Worm (Caenorhabditis elegans) whole organism, early embryonic: ENCODE data around the gene frpr-17.

ENCODE experiments used
- B0310.2 ChIP-seq: sonication (generic microtip); optimal IDR thresholded peaks from 2 replicates; lab custom pipeline; 2016; ENCODE audit warnings: mild to moderate bottlenecking, missing genetic modification characterization, missing compliant biosample characterization
- F13C5.2 ChIP-seq: sonication (generic microtip); optimal IDR thresholded peaks from 2 replicates; lab custom pipeline; 2017; ENCODE audit warnings: mild to moderate bottlenecking, missing genetic modification characterization, inconsistent platforms, missing compliant biosample characterization
- aly-1 ChIP-seq: sonication (generic microtip); optimal IDR thresholded peaks from 2 replicates; lab custom pipeline; 2016; ENCODE audit warnings: missing genetic modification characterization, missing compliant biosample characterization
- ama-1 ChIP-seq: fragments of 150-350 bp; optimal IDR thresholded peaks from 2 replicates; lab custom pipeline; 2014
- ceh-13 ChIP-seq: fragments of 200-800 bp; sonication (Bioruptor generic); optimal IDR thresholded peaks from 2 replicates; lab custom pipeline; 2018; ENCODE audit warnings: mild to moderate bottlenecking, missing genetic modification characterization, missing compliant biosample characterization
- ceh-36 ChIP-seq: sonication (generic microtip); optimal IDR thresholded peaks from 2 replicates; lab custom pipeline; 2016; ENCODE audit warnings: missing genetic modification characterization, inconsistent platforms, missing compliant biosample characterization
- ets-7 ChIP-seq: sonication (generic microtip); optimal IDR thresholded peaks from 2 replicates; lab custom pipeline; 2016; ENCODE audit warnings: missing genotype, missing genetic modification characterization, missing compliant biosample characterization
- flt-1 ChIP-seq: fragments of 200-800 bp; sonication (Bioruptor generic); IDR thresholded peaks from 2 replicates; pipeline ENCODE4 v1.3.6; 2022; ENCODE audit warnings: missing genetic modification characterization, missing compliant biosample characterization
- hmbx-1 ChIP-seq: sonication (generic microtip); optimal IDR thresholded peaks from 2 replicates; lab custom pipeline; 2016; ENCODE audit warnings: mild to moderate bottlenecking, missing genetic modification characterization, missing compliant biosample characterization
- hmg-4 ChIP-seq: fragments of 200-800 bp; sonication (Bioruptor generic); optimal IDR thresholded peaks from 2 replicates; lab custom pipeline; 2018; ENCODE audit warnings: mild to moderate bottlenecking, missing genetic modification characterization, missing compliant biosample characterization
- hnd-1 ChIP-seq: sonication (generic microtip); optimal IDR thresholded peaks from 2 replicates; lab custom pipeline; 2016; ENCODE audit warnings: missing genetic modification characterization, missing compliant biosample characterization
- pes-1 ChIP-seq: fragments of 200-800 bp; sonication (Bioruptor generic); IDR thresholded peaks from 2 replicates; pipeline ENCODE4 v1.3.6; 2022; ENCODE audit warnings: missing genetic modification reagents, missing genetic modification characterization, missing compliant biosample characterization
- scrt-1 ChIP-seq: fragments of 200-800 bp; sonication (Bioruptor generic); IDR thresholded peaks from 2 replicates; pipeline ENCODE4 v1.3.6; 2022; ENCODE audit warnings: missing genetic modification characterization, missing compliant biosample characterization
- sea-1 ChIP-seq: fragments of 200-800 bp; sonication (Bioruptor generic); conservative IDR thresholded peaks from 2 replicates; pipeline ENCODE4 v1.3.6; 2022; ENCODE audit warnings: missing genetic modification characterization, missing compliant biosample characterization
- tbx-11 ChIP-seq: fragments of 200-800 bp; sonication (Bioruptor generic); IDR thresholded peaks from 2 replicates; pipeline ENCODE4 v1.3.6; 2022; ENCODE audit warnings: missing genetic modification characterization, missing compliant biosample characterization
- tbx-37 ChIP-seq: fragments of 200-800 bp; sonication (Bioruptor generic); conservative IDR thresholded peaks from 2 replicates; pipeline ENCODE4 v1.3.6; 2022; ENCODE audit warnings: missing genetic modification reagents, missing genetic modification characterization, missing compliant biosample characterization
- tra-4 ChIP-seq: sonication (generic microtip); optimal IDR thresholded peaks from 2 replicates; lab custom pipeline; 2017; ENCODE audit warnings: missing genetic modification characterization, missing compliant biosample characterization

frpr-17 gene

ce11 chrX:14382951-14383350 lies 23.0 kb upstream of the frpr-17 start, which contains the start of gene Y60A9.3:
Gene Y60A9.3, plus strand, starts transcription at chrX:14383251.
- no peak for TF ChIP-seq scrt-1
- no peak for TF ChIP-seq ceh-13
- TF ChIP-seq sea-1 (GFP tag; lab: Robert Waterston, UW) = no peak
- no peak for TF ChIP-seq tra-4 (tag; lab: Kevin White, UChicago)
- no peak for TF ChIP-seq tbx-11 (GFP tag; lab: Robert Waterston, UW)
- TF ChIP-seq pes-1 = no peak
- TF ChIP-seq hmg-4 = no peak
- no peak for TF ChIP-seq hnd-1
- no peak for TF ChIP-seq ceh-36 (tag; lab: Kevin White, UChicago)
- TF ChIP-seq B0310.2 (tag; lab: Kevin White, UChicago) = no peak
- TF ChIP-seq ama-1 (lab: Kevin White, UChicago) = no peak
- no peak for TF ChIP-seq F13C5.2 (tag; lab: Kevin White, UChicago)
- TF ChIP-seq aly-1 (tag; lab: Kevin White, UChicago) = no peak
- TF ChIP-seq flt-1 (GFP tag; lab: Robert Waterston, UW) = no peak
- no peak for TF ChIP-seq hmbx-1 (tag; lab: Kevin White, UChicago)
- TF ChIP-seq tbx-37 (GFP tag; lab: Robert Waterston, UW) = no peak
- TF ChIP-seq ets-7 (tag; lab: Kevin White, UChicago) = no peak

ce11 chrX:14386670-14387069 lies 19.2 kb upstream of the frpr-17 start:
- TF ChIP-seq tbx-37 (GFP tag; lab: Robert Waterston, UW) = peak; percentile 42; the same call in 1 of the 2 replicates

ce11 chrX:14387752-14388151 lies 18.2 kb upstream of the frpr-17 start:
- TF ChIP-seq tbx-37 (GFP tag; lab: Robert Waterston, UW) = peak; percentile 52; the same call in 1 of the 2 replicates
- 0 out of 2 replicates have a peak, but pooled peaks have one; percentile 22 for TF ChIP-seq sea-1 (GFP tag; lab: Robert Waterston, UW)

ce11 chrX:14395267-14395666 lies 10.7 kb upstream of the frpr-17 start, which contains the start of gene Y60A9.1:
Gene Y60A9.1, minus strand, starts transcription at chrX:14395367.
- TF ChIP-seq flt-1 (GFP tag; lab: Robert Waterston, UW) (no peak), tbx-11 (GFP tag; lab: Robert Waterston, UW) (no peak), scrt-1 (no peak), tra-4 (tag; lab: Kevin White, UChicago) (no peak), ceh-36 (tag; lab: Kevin White, UChicago) (no peak), hnd-1 (no peak), hmbx-1 (tag; lab: Kevin White, UChicago) (no peak), tbx-37 (GFP tag; lab: Robert Waterston, UW) (no peak), ceh-13 (no peak), pes-1 (no peak), sea-1 (GFP tag; lab: Robert Waterston, UW) (no peak), ama-1 (lab: Kevin White, UChicago) (no peak), aly-1 (tag; lab: Kevin White, UChicago) (no peak), F13C5.2 (tag; lab: Kevin White, UChicago) (no peak)

- TF ChIP-seq sea-1 (GFP tag; lab: Robert Waterston, UW) (no peak), ceh-36 (tag; lab: Kevin White, UChicago) (no peak), ama-1 (lab: Kevin White, UChicago) (no peak), aly-1 (tag; lab: Kevin White, UChicago) (no peak), B0310.2 (tag; lab: Kevin White, UChicago) (no peak), hmbx-1 (tag; lab: Kevin White, UChicago) (no peak), tra-4 (tag; lab: Kevin White, UChicago) (no peak), tbx-37 (GFP tag; lab: Robert Waterston, UW) (no peak), tbx-11 (GFP tag; lab: Robert Waterston, UW) (no peak)
Measured at ce11 chrX:14399035-14399434, 6.9 kb upstream of the frpr-17 start.

ce11 chrX:14401230-14401629 lies 4.7 kb upstream of the frpr-17 start:
- TF ChIP-seq sea-1 (GFP tag; lab: Robert Waterston, UW) = no peak
- TF ChIP-seq flt-1 (GFP tag; lab: Robert Waterston, UW) = no peak
- no peak for TF ChIP-seq ceh-13
- TF ChIP-seq B0310.2 (tag; lab: Kevin White, UChicago) = no peak
- no peak for TF ChIP-seq ceh-36 (tag; lab: Kevin White, UChicago)
- no peak for TF ChIP-seq hmbx-1 (tag; lab: Kevin White, UChicago)
- no peak for TF ChIP-seq tbx-11 (GFP tag; lab: Robert Waterston, UW)
- TF ChIP-seq scrt-1 = no peak
- TF ChIP-seq tra-4 (tag; lab: Kevin White, UChicago) = no peak
- TF ChIP-seq pes-1 = no peak
- TF ChIP-seq tbx-37 (GFP tag; lab: Robert Waterston, UW) = no peak
- TF ChIP-seq ets-7 (tag; lab: Kevin White, UChicago) = no peak
- no peak for TF ChIP-seq aly-1 (tag; lab: Kevin White, UChicago)
- TF ChIP-seq F13C5.2 (tag; lab: Kevin White, UChicago) = no peak
- no peak for TF ChIP-seq ama-1 (lab: Kevin White, UChicago)
- TF ChIP-seq hnd-1 = no peak
- TF ChIP-seq hmg-4 = no peak

- TF ChIP-seq aly-1 (tag; lab: Kevin White, UChicago) (no peak), ets-7 (tag; lab: Kevin White, UChicago) (no peak), tbx-11 (GFP tag; lab: Robert Waterston, UW) (no peak), F13C5.2 (tag; lab: Kevin White, UChicago) (no peak), ama-1 (lab: Kevin White, UChicago) (no peak), ceh-36 (tag; lab: Kevin White, UChicago) (no peak), hnd-1 (no peak), scrt-1 (no peak), hmg-4 (no peak), tbx-37 (GFP tag; lab: Robert Waterston, UW) (no peak), pes-1 (no peak), ceh-13 (no peak), B0310.2 (tag; lab: Kevin White, UChicago) (no peak), sea-1 (GFP tag; lab: Robert Waterston, UW) (no peak), tra-4 (tag; lab: Kevin White, UChicago) (no peak), hmbx-1 (tag; lab: Kevin White, UChicago) (no peak), flt-1 (GFP tag; lab: Robert Waterston, UW) (no peak)
Measured at ce11 chrX:14412774-14413173, 6.9 kb downstream of the frpr-17 start, which contains the start of gene fbxa-179. Gene fbxa-179, minus strand, starts transcription at chrX:14412874.
